Fruit fly (Drosophila melanogaster): ENCODE data around the gene CG14324.

- TF ChIP-seq toe (GFP tag; optimal IDR thresholded peaks at IDR 0.05), result no peak
- TF ChIP-seq CG7045 (GFP tag; optimal IDR thresholded peaks at IDR 0.05), result no peak
- TF ChIP-seq CG11617 (GFP tag; optimal IDR thresholded peaks at IDR 0.05), result no peak
- TF ChIP-seq CG7101 (tag; optimal IDR thresholded peaks at IDR 0.05), result no peak
- TF ChIP-seq ovo (GFP tag; optimal IDR thresholded peaks at IDR 0.05), result no peak
- TF ChIP-seq CG33017 (tag; optimal IDR thresholded peaks at IDR 0.05), result no peak
- TF ChIP-seq cic (GFP tag; optimal IDR thresholded peaks at IDR 0.05), result no peak
- TF ChIP-seq Crg-1 (GFP tag; optimal IDR thresholded peaks at IDR 0.05), result no peak
- TF ChIP-seq CG12768 (GFP tag; optimal IDR thresholded peaks at IDR 0.05), result no peak
Measured at dm6 chr3R:17617976-17618308, 657 bp downstream of the CG14324 start.

All from whole organism, adult.